Worm (Caenorhabditis elegans) whole organism, L1 larva: Measurements from ENCODE around the gene R04A9.3.

Source experiments
- C04F5.9 ChIP-seq: sonication (generic microtip); optimal IDR thresholded peaks from 2 replicates; lab custom pipeline; 2016; ENCODE audit warnings: missing genetic modification characterization, missing compliant biosample characterization
- F16B12.6 ChIP-seq: fragments of 150-350 bp; optimal IDR thresholded peaks from 2 replicates; lab custom pipeline; 2014; ENCODE audit warnings: missing biosample characterization, missing genetic modification characterization
- Y116A8C.19 ChIP-seq: sonication (generic microtip); optimal IDR thresholded peaks from 2 replicates; lab custom pipeline; 2016; ENCODE audit warnings: missing compliant biosample characterization, missing genetic modification characterization, borderline replicate concordance
- aha-1 ChIP-seq: fragments of 150-350 bp; optimal IDR thresholded peaks from 2 replicates; lab custom pipeline; 2014; ENCODE audit warnings: missing biosample characterization, missing genetic modification characterization
- alr-1 ChIP-seq: fragments of 200-800 bp; sonication (Bioruptor generic); optimal IDR thresholded peaks from 2 replicates; lab custom pipeline; 2018; ENCODE audit warnings: borderline replicate concordance, mild to moderate bottlenecking, missing genetic modification characterization, missing compliant biosample characterization
- ces-1 ChIP-seq: fragments of 150-350 bp; optimal IDR thresholded peaks from 2 replicates; lab custom pipeline; 2014; ENCODE audit warnings: missing biosample characterization, missing genetic modification reagents, missing genetic modification characterization
- efl-3 ChIP-seq: fragments of 200-800 bp; sonication (Bioruptor generic); optimal IDR thresholded peaks from 2 replicates; lab custom pipeline; 2018; ENCODE audit warnings: mild to moderate bottlenecking, missing genetic modification characterization, missing compliant biosample characterization
- ets-5 ChIP-seq: fragments of 200-800 bp; sonication (Bioruptor generic); IDR thresholded peaks from 2 replicates; pipeline ENCODE4 v1.3.6; 2022; ENCODE audit warnings: missing genetic modification characterization, missing compliant biosample characterization
- fkh-10 ChIP-seq: sonication (generic microtip); optimal IDR thresholded peaks from 2 replicates; lab custom pipeline; 2017; ENCODE audit warnings: missing biosample characterization, missing genetic modification reagents, missing genetic modification characterization
- fkh-4 ChIP-seq: sonication (generic microtip); optimal IDR thresholded peaks from 2 replicates; lab custom pipeline; 2016; ENCODE audit warnings: missing compliant biosample characterization, missing genetic modification characterization, borderline replicate concordance
- fkh-8 ChIP-seq: sonication (generic microtip); optimal IDR thresholded peaks from 2 replicates; lab custom pipeline; 2016; ENCODE audit warnings: mild to moderate bottlenecking, missing genetic modification characterization, missing compliant biosample characterization
- fos-1 ChIP-seq: fragments of 150-350 bp; optimal IDR thresholded peaks from 2 replicates; lab custom pipeline; 2014; ENCODE audit warnings: missing biosample characterization, missing genetic modification characterization
- grh-1 ChIP-seq: fragments of 200-800 bp; sonication (Bioruptor generic); IDR thresholded peaks from 2 replicates; pipeline ENCODE4 v1.3.6; 2022; ENCODE audit warnings: missing genetic modification reagents, missing genetic modification characterization, missing compliant biosample characterization
- hlh-17 ChIP-seq: fragments of 200-800 bp; sonication (Bioruptor generic); optimal IDR thresholded peaks from 2 replicates; lab custom pipeline; 2018; ENCODE audit warnings: missing genetic modification characterization, mild to moderate bottlenecking, missing compliant biosample characterization, moderate library complexity, borderline replicate concordance
- hlh-4 ChIP-seq: sonication (generic microtip); optimal IDR thresholded peaks from 2 replicates; lab custom pipeline; 2016; ENCODE audit warnings: mild to moderate bottlenecking, missing genetic modification characterization, missing compliant biosample characterization
- hpl-2 ChIP-seq: fragments of 150-350 bp; optimal IDR thresholded peaks from 2 replicates; lab custom pipeline; 2014; ENCODE audit warnings: missing biosample characterization, missing genetic modification reagents, missing genetic modification characterization
- irx-1 ChIP-seq: sonication (generic microtip); optimal IDR thresholded peaks from 2 replicates; lab custom pipeline; 2016; ENCODE audit warnings: missing genetic modification characterization, missing compliant biosample characterization
- jun-1 ChIP-seq: fragments of 150-350 bp; optimal IDR thresholded peaks from 2 replicates; lab custom pipeline; 2014; ENCODE audit warnings: missing biosample characterization, missing genetic modification reagents, missing genetic modification characterization
- lin-35 ChIP-seq, 2 experiments: fragments of 150-350 bp; optimal IDR thresholded peaks; 2 replicates each; lab custom pipeline; 2014; ENCODE audit warnings: missing biosample characterization in 2 of 2, missing genetic modification characterization in 2 of 2, missing genetic modification reagents in 2 of 2
- lir-3 ChIP-seq: sonication (generic microtip); optimal IDR thresholded peaks from 2 replicates; lab custom pipeline; 2016; ENCODE audit warnings: mild to moderate bottlenecking, missing genetic modification characterization, moderate library complexity, missing compliant biosample characterization; ENCODE audit not compliant: poor library complexity
- lsy-2 ChIP-seq, 2 experiments: fragments of 150-350 bp; optimal IDR thresholded peaks; 2 replicates each; lab custom pipeline; 2014; ENCODE audit warnings: missing biosample characterization in 2 of 2, missing genetic modification characterization in 2 of 2
- mef-2 ChIP-seq: fragments of 150-350 bp; optimal IDR thresholded peaks from 2 replicates; lab custom pipeline; 2014; ENCODE audit warnings: missing biosample characterization, missing genetic modification characterization
- mep-1 ChIP-seq: fragments of 150-350 bp; optimal IDR thresholded peaks from 2 replicates; lab custom pipeline; 2014; ENCODE audit warnings: missing biosample characterization, missing genetic modification characterization
- nhr-19 ChIP-seq: fragments of 200-800 bp; sonication (Bioruptor generic); conservative IDR thresholded peaks from 2 replicates; pipeline ENCODE4 v1.3.6; 2022; ENCODE audit warnings: missing genetic modification characterization, missing compliant biosample characterization
- nhr-20 ChIP-seq: sonication (generic microtip); optimal IDR thresholded peaks from 2 replicates; lab custom pipeline; 2016; ENCODE audit warnings: mild to moderate bottlenecking, missing genetic modification characterization, missing compliant biosample characterization
- nhr-237 ChIP-seq: fragments of 150-350 bp; optimal IDR thresholded peaks from 2 replicates; lab custom pipeline; 2014; ENCODE audit warnings: missing biosample characterization, missing genetic modification characterization
- nhr-28 ChIP-seq: fragments of 150-350 bp; optimal IDR thresholded peaks from 2 replicates; lab custom pipeline; 2014; ENCODE audit warnings: missing biosample characterization, missing genetic modification characterization
- nhr-71 ChIP-seq: sonication (generic microtip); optimal IDR thresholded peaks from 2 replicates; lab custom pipeline; 2016; ENCODE audit warnings: mild to moderate bottlenecking, missing genetic modification characterization, moderate library complexity, missing compliant biosample characterization
- nhr-76 ChIP-seq: sonication (generic microtip); optimal IDR thresholded peaks from 2 replicates; lab custom pipeline; 2017; ENCODE audit warnings: missing biosample characterization, missing genetic modification characterization
- nhr-77 ChIP-seq: fragments of 150-350 bp; optimal IDR thresholded peaks from 2 replicates; lab custom pipeline; 2014; ENCODE audit warnings: missing biosample characterization, missing genetic modification characterization
- nhr-84 ChIP-seq: sonication (generic microtip); optimal IDR thresholded peaks from 2 replicates; lab custom pipeline; 2017; ENCODE audit warnings: missing biosample characterization, missing genetic modification characterization
- nhr-90 ChIP-seq: sonication (generic microtip); optimal IDR thresholded peaks from 2 replicates; lab custom pipeline; 2016; ENCODE audit warnings: mild to moderate bottlenecking, missing genetic modification characterization, missing compliant biosample characterization; ENCODE audit not compliant: poor library complexity
- pag-3 ChIP-seq: sonication (generic microtip); optimal IDR thresholded peaks from 2 replicates; lab custom pipeline; 2017; ENCODE audit warnings: missing genetic modification characterization, mild to moderate bottlenecking, missing compliant biosample characterization, antibody characterized with exemption, borderline replicate concordance; ENCODE audit not compliant: insufficient read depth
- pqm-1 ChIP-seq: sonication (generic microtip); optimal IDR thresholded peaks from 3 replicates; lab custom pipeline; 2017; ENCODE audit warnings: missing biosample characterization, missing genetic modification characterization
- skn-1 ChIP-seq: fragments of 150-350 bp; optimal IDR thresholded peaks from 2 replicates; lab custom pipeline; 2014; ENCODE audit warnings: missing biosample characterization, missing genetic modification characterization
- snpc-4 ChIP-seq: fragments of 150-350 bp; optimal IDR thresholded peaks from 2 replicates; lab custom pipeline; 2014; ENCODE audit warnings: missing biosample characterization, missing genetic modification characterization
- snu-23 ChIP-seq: sonication (generic microtip); optimal IDR thresholded peaks from 2 replicates; lab custom pipeline; 2016; ENCODE audit warnings: missing genetic modification characterization, missing compliant biosample characterization
- sptf-1 ChIP-seq: fragments of 150-350 bp; optimal IDR thresholded peaks from 2 replicates; lab custom pipeline; 2014; ENCODE audit warnings: missing biosample characterization, missing genetic modification characterization
- sup-37 ChIP-seq: fragments of 200-800 bp; sonication (Bioruptor generic); optimal IDR thresholded peaks from 2 replicates; lab custom pipeline; 2018; ENCODE audit warnings: mild to moderate bottlenecking, missing genetic modification characterization, missing compliant biosample characterization
- swsn-7 ChIP-seq: sonication (generic microtip); optimal IDR thresholded peaks from 2 replicates; lab custom pipeline; 2016; ENCODE audit warnings: missing genetic modification characterization, missing compliant biosample characterization
- tlp-1 ChIP-seq: fragments of 150-350 bp; optimal IDR thresholded peaks from 2 replicates; lab custom pipeline; 2014; ENCODE audit warnings: missing biosample characterization, missing genetic modification characterization
- unc-130 ChIP-seq: fragments of 150-350 bp; optimal IDR thresholded peaks from 2 replicates; lab custom pipeline; 2017; ENCODE audit warnings: missing biosample characterization, missing genetic modification characterization, inconsistent platforms
- unc-30 ChIP-seq: sonication (generic microtip); optimal IDR thresholded peaks from 2 replicates; lab custom pipeline; 2017; ENCODE audit warnings: missing biosample characterization, missing genetic modification characterization
- unc-62 ChIP-seq: fragments of 150-350 bp; optimal IDR thresholded peaks from 2 replicates; lab custom pipeline; 2014; ENCODE audit warnings: missing biosample characterization, missing genetic modification reagents, missing genetic modification characterization
- ztf-4 ChIP-seq: fragments of 150-350 bp; optimal IDR thresholded peaks from 2 replicates; lab custom pipeline; 2014; ENCODE audit warnings: missing biosample characterization, missing genetic modification characterization

The R04A9.3 gene

ce11 chrX:410073-410572 lies 29.7 kb upstream of the R04A9.3 start (continued):
- peak; percentile 87 for TF ChIP-seq ztf-4 (tag; lab: Kevin White, UChicago)
- TF ChIP-seq hlh-4 (tag; lab: Kevin White, UChicago) = no peak
- TF ChIP-seq mep-1 (tag; lab: Kevin White, UChicago) = peak; percentile 88
- TF ChIP-seq lir-3 (tag; lab: Kevin White, UChicago) = peak; percentile 78
- no peak for TF ChIP-seq nhr-28 (tag; lab: Kevin White, UChicago)
- TF ChIP-seq nhr-77 (tag; lab: Kevin White, UChicago) = peak; percentile 86
- TF ChIP-seq nhr-19 (GFP tag; lab: Robert Waterston, UW) = peak; percentile 89
- TF ChIP-seq C04F5.9 = peak; percentile 72
- TF ChIP-seq pqm-1 (tag; lab: Kevin White, UChicago) = peak; percentile 42
- TF ChIP-seq unc-130 (tag; lab: Kevin White, UChicago) = no peak
- TF ChIP-seq unc-30 (tag; lab: Kevin White, UChicago) = no peak
- peak; percentile 73 to 82 for TF ChIP-seq lsy-2 (tag; optimal IDR thresholded peaks at IDR 0.05; lab: Kevin White, UChicago)
- TF ChIP-seq snu-23 (GFP tag; lab: Kevin White, UChicago) = peak; percentile 98
- TF ChIP-seq efl-3 (GFP tag; lab: Kevin White, UChicago) = no peak
- no peak for TF ChIP-seq Y116A8C.19 (tag; lab: Kevin White, UChicago)
- TF ChIP-seq swsn-7 (tag; lab: Kevin White, UChicago) = peak; percentile 89
- TF ChIP-seq nhr-76 (tag; lab: Kevin White, UChicago) = peak; percentile 23
- TF ChIP-seq nhr-71 (tag; lab: Kevin White, UChicago) = peak; percentile 93
- peak; percentile 92 for TF ChIP-seq nhr-90
- peak; percentile 64 to 82 for TF ChIP-seq lin-35 (GFP tag; optimal IDR thresholded peaks at IDR 0.05; lab: Kevin White, UChicago)
- TF ChIP-seq irx-1 (tag; lab: Kevin White, UChicago) = peak; percentile 87
- TF ChIP-seq nhr-84 (tag; lab: Kevin White, UChicago) = no peak
- no peak for TF ChIP-seq tlp-1
- TF ChIP-seq mef-2 = peak; percentile 58
- peak; percentile 87 for TF ChIP-seq nhr-237 (tag; lab: Kevin White, UChicago)
- TF ChIP-seq aha-1 = no peak
- no peak for TF ChIP-seq hlh-17 (GFP tag; lab: Kevin White, UChicago)
- peak; percentile 48 for TF ChIP-seq fkh-4 (tag; lab: Kevin White, UChicago)
- TF ChIP-seq pag-3 (tag; lab: Kevin White, UChicago) = peak; percentile 66
- TF ChIP-seq ces-1 (GFP tag; lab: Kevin White, UChicago) = no peak
- peak; percentile 96 for TF ChIP-seq fkh-10 (GFP tag; lab: Kevin White, UChicago)
- peak; percentile 64 for TF ChIP-seq grh-1 (GFP tag; lab: Robert Waterston, UW)
- TF ChIP-seq sptf-1 (tag; lab: Kevin White, UChicago) = no peak
- TF ChIP-seq skn-1 (tag; lab: Kevin White, UChicago) = peak; percentile 70
- TF ChIP-seq unc-62 = no peak
- TF ChIP-seq snpc-4 = peak; percentile 60
- peak; percentile 87 for TF ChIP-seq fkh-8 (tag; lab: Kevin White, UChicago)
- TF ChIP-seq hpl-2 (GFP tag; lab: Kevin White, UChicago) = peak; percentile 84
- no peak for TF ChIP-seq ets-5 (GFP tag; lab: Robert Waterston, UW)
- no peak for TF ChIP-seq alr-1 (tag; lab: Kevin White, UChicago)
- TF ChIP-seq F16B12.6 (tag; lab: Kevin White, UChicago) = peak; percentile 21
- peak; percentile 66 for TF ChIP-seq sup-37
- peak; percentile 57 for TF ChIP-seq fos-1 (tag; lab: Kevin White, UChicago)
- TF ChIP-seq jun-1 (tag; lab: Kevin White, UChicago) = peak; percentile 93
- peak; percentile 88 for TF ChIP-seq nhr-20 (tag; lab: Kevin White, UChicago)
